Fruit fly (Drosophila melanogaster) whole organism, embryonic: ENCODE data around the gene CG11085.

ENCODE experiments used
- CG10267 ChIP-seq: fragments of 200-800 bp; sonication (Bioruptor generic); optimal IDR thresholded peaks from 2 replicates; lab custom pipeline; 2018; ENCODE audit warnings: missing biosample characterization, mild to moderate bottlenecking, missing genetic modification characterization, moderate library complexity
- CG11504 ChIP-seq: fragments of 200-800 bp; sonication (Bioruptor generic); optimal IDR thresholded peaks from 3 replicates; lab custom pipeline; 2019; ENCODE audit warnings: missing biosample characterization, mild to moderate bottlenecking, missing genetic modification characterization, moderate library complexity
- CG12219 ChIP-seq: fragments of 200-800 bp; sonication (Bioruptor generic); optimal IDR thresholded peaks from 3 replicates; lab custom pipeline; 2018; ENCODE audit warnings: missing biosample characterization, mild to moderate bottlenecking, missing genetic modification characterization
- CG13624 ChIP-seq: fragments of 200-800 bp; sonication (Bioruptor generic); optimal IDR thresholded peaks from 2 replicates; lab custom pipeline; 2016; ENCODE audit warnings: missing biosample characterization, missing genetic modification characterization
- CG15073 ChIP-seq: fragments of 200-800 bp; sonication (Bioruptor generic); optimal IDR thresholded peaks from 2 replicates; lab custom pipeline; 2016; ENCODE audit warnings: missing biosample characterization, missing genetic modification characterization
- CG15514 ChIP-seq: fragments of 200-800 bp; sonication (Bioruptor generic); optimal IDR thresholded peaks from 3 replicates; lab custom pipeline; 2017; ENCODE audit warnings: missing biosample characterization, missing genetic modification characterization, mild to moderate bottlenecking, moderate library complexity, missing genetic modification reagents
- CG15601 ChIP-seq: fragments of 200-800 bp; sonication (Bioruptor generic); optimal IDR thresholded peaks from 3 replicates; lab custom pipeline; 2019; ENCODE audit warnings: missing biosample characterization, mild to moderate bottlenecking, missing genetic modification characterization, moderate library complexity
- CG1602 ChIP-seq: fragments of 200-800 bp; sonication (Bioruptor generic); optimal IDR thresholded peaks from 3 replicates; lab custom pipeline; 2016; ENCODE audit warnings: missing biosample characterization, missing genetic modification characterization
- CG1647 ChIP-seq: fragments of 200-800 bp; sonication (Bioruptor generic); optimal IDR thresholded peaks from 3 replicates; lab custom pipeline; 2016; ENCODE audit warnings: missing biosample characterization, missing genetic modification characterization
- CG16863 ChIP-seq: fragments of 200-800 bp; sonication (Bioruptor generic); optimal IDR thresholded peaks from 3 replicates; lab custom pipeline; 2016; ENCODE audit warnings: missing biosample characterization, missing genetic modification characterization
- CG17802 ChIP-seq: fragments of 200-800 bp; sonication (Bioruptor generic); optimal IDR thresholded peaks from 2 replicates; lab custom pipeline; 2018; ENCODE audit warnings: missing biosample characterization, mild to moderate bottlenecking, missing genetic modification characterization, moderate library complexity
- CG18764 ChIP-seq: fragments of 200-800 bp; sonication (Bioruptor generic); optimal IDR thresholded peaks from 3 replicates; lab custom pipeline; 2016; ENCODE audit warnings: missing biosample characterization, missing genetic modification characterization
- CG2116 ChIP-seq: fragments of 200-800 bp; sonication (Bioruptor generic); optimal IDR thresholded peaks from 3 replicates; lab custom pipeline; 2018; ENCODE audit warnings: missing biosample characterization, mild to moderate bottlenecking, missing genetic modification characterization
- CG2712 ChIP-seq: fragments of 200-800 bp; optimal IDR thresholded peaks from 3 replicates; lab custom pipeline; 2019; ENCODE audit warnings: missing biosample characterization, mild to moderate bottlenecking, missing genetic modification characterization, moderate library complexity
- CG30403 ChIP-seq: fragments of 200-800 bp; sonication (Bioruptor generic); optimal IDR thresholded peaks from 3 replicates; lab custom pipeline; 2016; ENCODE audit warnings: missing biosample characterization, missing genetic modification characterization
- CG31224 ChIP-seq: fragments of 200-800 bp; sonication (Bioruptor generic); IDR thresholded peaks from 2 replicates; pipeline ENCODE4 v1.3.6; 2022; ENCODE audit warnings: missing biosample characterization, missing genetic modification characterization
- CG42726 ChIP-seq: fragments of 200-800 bp; sonication (Bioruptor generic); IDR thresholded peaks from 2 replicates; pipeline ENCODE4 v1.3.6; 2022; ENCODE audit warnings: missing biosample characterization, missing genetic modification characterization; ENCODE audit not compliant: partially characterized antibody
- CG6175 ChIP-seq: fragments of 200-800 bp; sonication (Bioruptor generic); IDR thresholded peaks from 3 replicates; pipeline ENCODE4 v1.3.6; 2022; ENCODE audit warnings: missing biosample characterization, missing genetic modification characterization
- CG8388 ChIP-seq: fragments of 200-800 bp; sonication (Bioruptor generic); optimal IDR thresholded peaks from 2 replicates; lab custom pipeline; 2019; ENCODE audit warnings: missing biosample characterization, mild to moderate bottlenecking, missing genetic modification characterization, moderate library complexity
- Chrac-16 ChIP-seq: fragments of 200-800 bp; sonication (Bioruptor generic); optimal IDR thresholded peaks from 3 replicates; lab custom pipeline; 2016; ENCODE audit warnings: missing biosample characterization, missing genetic modification characterization
- CoRest ChIP-seq: fragments of 200-800 bp; sonication (Bioruptor generic); optimal IDR thresholded peaks from 3 replicates; lab custom pipeline; 2018; ENCODE audit warnings: missing biosample characterization, mild to moderate bottlenecking, missing genetic modification characterization, moderate library complexity
- Dbx ChIP-seq: fragments of 200-800 bp; sonication (Bioruptor generic); IDR thresholded peaks from 3 replicates; pipeline ENCODE4 v1.3.6; 2022; ENCODE audit warnings: missing biosample characterization, missing genetic modification characterization
- Doc2 ChIP-seq: fragments of 200-800 bp; sonication (Bioruptor generic); IDR thresholded peaks from 2 replicates; pipeline ENCODE4 v1.3.6; 2022; ENCODE audit warnings: missing biosample characterization, missing genetic modification characterization
- Doc3 ChIP-seq: fragments of 200-800 bp; sonication (Bioruptor generic); IDR thresholded peaks from 3 replicates; pipeline ENCODE4 v1.3.6; 2022; ENCODE audit warnings: missing biosample characterization, missing genetic modification characterization; ENCODE audit not compliant: partially characterized antibody
- Eip74EF ChIP-seq, 2 experiments: fragments of 200-800 bp in 1 of 2; fragments of >200 bp in 1 of 2; sonication (Bioruptor generic) in 1 of 2; optimal IDR thresholded peaks; 2 replicates each; lab custom pipeline; 2017 to 2019; ENCODE audit warnings: missing biosample characterization in 2 of 2, missing genetic modification characterization in 2 of 2, mild to moderate bottlenecking in 1 of 2, moderate library complexity in 1 of 2
- Fer1 ChIP-seq: fragments of 200-800 bp; sonication (Bioruptor generic); optimal IDR thresholded peaks from 2 replicates; lab custom pipeline; 2017; ENCODE audit warnings: missing biosample characterization, mild to moderate bottlenecking, missing genetic modification characterization
- Gsc ChIP-seq: fragments of 200-800 bp; sonication (Bioruptor generic); IDR thresholded peaks from 2 replicates; pipeline ENCODE4 v1.3.6; 2022; ENCODE audit warnings: missing biosample characterization, missing genetic modification characterization
- HLHmδ ChIP-seq: fragments of 200-800 bp; sonication (Bioruptor generic); optimal IDR thresholded peaks from 2 replicates; lab custom pipeline; 2018; ENCODE audit warnings: missing biosample characterization, mild to moderate bottlenecking, missing genetic modification characterization, moderate library complexity
- Kr ChIP-seq: fragments of 200-800 bp; sonication (Bioruptor generic); optimal IDR thresholded peaks from 2 replicates; lab custom pipeline; 2017; ENCODE audit warnings: missing biosample characterization, mild to moderate bottlenecking, missing genetic modification characterization
- MESR4 ChIP-seq: fragments of 200-800 bp; sonication (Bioruptor generic); optimal IDR thresholded peaks from 2 replicates; lab custom pipeline; 2018; ENCODE audit warnings: missing biosample characterization, mild to moderate bottlenecking, missing genetic modification characterization, moderate library complexity
- Meics ChIP-seq: fragments of 200-800 bp; sonication (Bioruptor generic); optimal IDR thresholded peaks from 2 replicates; lab custom pipeline; 2017; ENCODE audit warnings: missing biosample characterization, mild to moderate bottlenecking, missing genetic modification characterization
- Mrtf ChIP-seq: fragments of 200-800 bp; sonication (Bioruptor generic); IDR thresholded peaks from 3 replicates; pipeline ENCODE4 v1.3.6; 2022; ENCODE audit warnings: missing biosample characterization, missing genetic modification characterization
- Nf-YB ChIP-seq: fragments of 200-800 bp; sonication (Bioruptor generic); optimal IDR thresholded peaks from 3 replicates; lab custom pipeline; 2019; ENCODE audit warnings: missing biosample characterization, mild to moderate bottlenecking, missing genetic modification characterization, moderate library complexity
- Oli ChIP-seq: fragments of 200-800 bp; sonication (Bioruptor generic); optimal IDR thresholded peaks from 2 replicates; lab custom pipeline; 2018; ENCODE audit warnings: missing biosample characterization, mild to moderate bottlenecking, missing genetic modification characterization, moderate library complexity
- Ptx1 ChIP-seq: fragments of 200-800 bp; sonication (Bioruptor generic); IDR thresholded peaks from 2 replicates; pipeline ENCODE4 v1.3.6; 2022; ENCODE audit warnings: missing biosample characterization, missing genetic modification characterization
- Rx ChIP-seq: fragments of 200-800 bp; sonication (Bioruptor generic); IDR thresholded peaks from 2 replicates; pipeline ENCODE4 v1.3.6; 2022; ENCODE audit warnings: missing biosample characterization, missing genetic modification characterization
- Sry-δ ChIP-seq: fragments of 200-800 bp; sonication (Bioruptor generic); optimal IDR thresholded peaks from 2 replicates; lab custom pipeline; 2016; ENCODE audit warnings: missing biosample characterization, missing genetic modification characterization
- al ChIP-seq: fragments of 200-800 bp; sonication (Bioruptor generic); IDR thresholded peaks from 2 replicates; pipeline ENCODE4 v1.3.6; 2022; ENCODE audit warnings: missing biosample characterization, missing genetic modification characterization
- ato ChIP-seq: fragments of 200-800 bp; sonication (Bioruptor generic); IDR thresholded peaks from 2 replicates; pipeline ENCODE4 v1.3.6; 2022; ENCODE audit warnings: missing biosample characterization, missing genetic modification characterization; ENCODE audit not compliant: partially characterized antibody
- dm ChIP-seq: fragments of 200-800 bp; sonication (Bioruptor generic); optimal IDR thresholded peaks from 3 replicates; lab custom pipeline; 2016; ENCODE audit warnings: missing biosample characterization, missing genetic modification characterization
- dmrt11E ChIP-seq: fragments of 200-800 bp; sonication (Bioruptor generic); optimal IDR thresholded peaks from 3 replicates; lab custom pipeline; 2018; ENCODE audit warnings: missing biosample characterization, mild to moderate bottlenecking, missing genetic modification characterization, moderate library complexity
- esg ChIP-seq: fragments of 200-800 bp; sonication (Bioruptor generic); conservative IDR thresholded peaks from 2 replicates; pipeline ENCODE4 v1.3.6; 2022; ENCODE audit warnings: missing biosample characterization, missing genetic modification characterization
- fd64A ChIP-seq: fragments of 200-800 bp; sonication (Bioruptor generic); optimal IDR thresholded peaks from 3 replicates; lab custom pipeline; 2018; ENCODE audit warnings: missing biosample characterization, mild to moderate bottlenecking, missing genetic modification characterization
- hb ChIP-seq: fragments of 200-800 bp; sonication (Bioruptor generic); IDR thresholded peaks from 3 replicates; pipeline ENCODE4 v1.3.6; 2022; ENCODE audit warnings: missing biosample characterization, missing genetic modification characterization; ENCODE audit not compliant: partially characterized antibody
- jigr1 ChIP-seq: fragments of 200-800 bp; sonication (Bioruptor generic); IDR thresholded peaks from 3 replicates; pipeline ENCODE4 v1.3.6; 2022; ENCODE audit warnings: missing biosample characterization, missing genetic modification characterization
- nom ChIP-seq: fragments of 200-800 bp; sonication (Bioruptor generic); optimal IDR thresholded peaks from 2 replicates; lab custom pipeline; 2017; ENCODE audit warnings: missing biosample characterization, missing genetic modification characterization, mild to moderate bottlenecking, moderate library complexity, missing genetic modification reagents
- onecut ChIP-seq: fragments of 200-800 bp; sonication (Bioruptor generic); IDR thresholded peaks from 2 replicates; pipeline ENCODE4 v1.3.6; 2022; ENCODE audit warnings: missing biosample characterization, missing genetic modification characterization
- pb ChIP-seq: fragments of 200-800 bp; sonication (Bioruptor generic); optimal IDR thresholded peaks from 3 replicates; lab custom pipeline; 2016; ENCODE audit warnings: missing biosample characterization, missing genetic modification characterization
- slp2 ChIP-seq: fragments of 200-800 bp; sonication (Bioruptor generic); optimal IDR thresholded peaks from 2 replicates; lab custom pipeline; 2016; ENCODE audit warnings: missing biosample characterization, missing genetic modification characterization
- unc-4 ChIP-seq: fragments of 200-800 bp; sonication (Bioruptor generic); IDR thresholded peaks from 2 replicates; pipeline ENCODE4 v1.3.6; 2022; ENCODE audit warnings: missing biosample characterization, missing genetic modification characterization; ENCODE audit not compliant: partially characterized antibody

Gene CG11085

DNA sequence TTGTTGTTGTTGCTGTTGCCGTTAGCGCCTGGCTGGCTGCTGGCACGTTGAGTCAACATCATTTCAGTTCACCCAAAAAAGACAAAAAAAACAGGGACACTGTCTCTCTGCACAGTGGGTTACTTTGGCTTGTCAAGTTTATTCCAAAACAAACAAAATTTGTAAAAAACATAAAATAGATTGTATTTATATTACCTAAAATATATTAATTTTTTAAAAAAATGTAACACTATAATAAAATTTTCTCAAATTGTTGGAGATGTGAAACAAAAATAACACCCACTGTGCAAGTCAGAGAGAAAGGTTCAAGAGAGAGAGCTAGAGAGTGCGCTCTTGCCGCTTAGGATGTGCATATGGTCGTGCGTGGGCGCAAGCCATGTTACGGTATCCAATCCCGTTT, 48.5 kb upstream of the CG11085 start (continued):
- TF ChIP-seq CG6175 (0 out of 3 replicates have a peak, but pooled peaks have one; percentile 19), CG8388 (GFP tag; lab: Kevin White, UChicago) (peak; percentile 70), Eip74EF (GFP tag; optimal IDR thresholded peaks at IDR 0.05; lab: Kevin White, UChicago) (peak in 1 of 2 experiments; percentile 60), dm (no peak), Rx (GFP tag; lab: Robert Waterston, UW) (no peak; the same call in 1 of the 2 replicates), unc-4 (GFP tag; lab: Robert Waterston, UW) (no peak), ato (GFP tag; lab: Robert Waterston, UW) (no peak), hb (GFP tag; lab: Robert Waterston, UW) (no peak), CG11504 (tag; lab: Kevin White, UChicago) (peak; percentile 87), CG16863 (GFP tag; lab: Kevin White, UChicago) (no peak), Ptx1 (GFP tag; lab: Robert Waterston, UW) (peak; percentile 75), Dbx (GFP tag; lab: Robert Waterston, UW) (peak; percentile 86), dmrt11E (peak; percentile 20), CG30403 (GFP tag; lab: Kevin White, UChicago) (peak; percentile 75), CG18764 (GFP tag; lab: Kevin White, UChicago) (no peak), Doc2 (no peak), nom (GFP tag; lab: Kevin White, UChicago) (peak; percentile 37), CG1602 (GFP tag; lab: Kevin White, UChicago) (peak; percentile 25), Doc3 (GFP tag; lab: Robert Waterston, UW) (no peak), pb (no peak), CG1647 (GFP tag; lab: Kevin White, UChicago) (no peak), CG17802 (tag; lab: Kevin White, UChicago) (no peak), onecut (GFP tag; lab: Robert Waterston, UW) (peak; percentile 66), Gsc (GFP tag; lab: Robert Waterston, UW) (0 out of 2 replicates have a peak, but pooled peaks have one; percentile 14), al (GFP tag; lab: Robert Waterston, UW) (peak; percentile 64; the same call in 1 of the 2 replicates), CG2116 (GFP tag; lab: Kevin White, UChicago) (peak; percentile 15), Meics (GFP tag; lab: Kevin White, UChicago) (peak; percentile 88), Mrtf (GFP tag; lab: Robert Waterston, UW) (0 out of 3 replicates have a peak, but pooled peaks have one; percentile 11), CG15514 (GFP tag; lab: Kevin White, UChicago) (peak; percentile 79), Sry-δ (GFP tag; lab: Kevin White, UChicago) (no peak), Oli (tag; lab: Kevin White, UChicago) (peak; percentile 76), slp2 (GFP tag; lab: Kevin White, UChicago) (no peak), CG12219 (peak; percentile 45), Chrac-16 (GFP tag; lab: Kevin White, UChicago) (peak; percentile 46), Nf-YB (peak; percentile 60), fd64A (GFP tag; lab: Kevin White, UChicago) (no peak), CG42726 (no peak), Kr (GFP tag; lab: Kevin White, UChicago) (no peak), HLHmδ (no peak), Fer1 (peak; percentile 96), CG31224 (peak; percentile 70), CG10267 (tag; lab: Kevin White, UChicago) (peak; percentile 70), MESR4 (GFP tag; lab: Kevin White, UChicago) (no peak), CG2712 (tag; lab: Kevin White, UChicago) (peak; percentile 81), CG15073 (no peak), CG13624 (GFP tag; lab: Kevin White, UChicago) (no peak), esg (GFP tag; lab: Robert Waterston, UW) (peak; percentile 73), CG15601 (tag; lab: Kevin White, UChicago) (peak; percentile 57), CoRest (tag; lab: Kevin White, UChicago) (peak; percentile 73), jigr1 (GFP tag; lab: Robert Waterston, UW) (no peak)
